Fruit fly (Drosophila melanogaster) S2 (cell line): Measurements from ENCODE around the gene CG11309.

Experiments used
- CG8478 ChIP-seq: fragments of >200 bp; optimal IDR thresholded peaks from 2 replicates; lab custom pipeline; 2018
- CTCF ChIP-seq, 2 experiments: fragments of >200 bp; optimal IDR thresholded peaks; 2 replicates each; lab custom pipeline; 2018

- TF ChIP-seq CG8478 (lab: Kevin White, UChicago) (no peak), CTCF (optimal IDR thresholded peaks at IDR 0.05; lab: Kevin White, UChicago) (no peak)
These were observed 17.5 kb upstream of the CG11309 start for dm6 chr3L:21321807-21322503.
